Fruit fly (Drosophila melanogaster): ENCODE results near the gene CG13599.

Gene CG13599

DNA sequence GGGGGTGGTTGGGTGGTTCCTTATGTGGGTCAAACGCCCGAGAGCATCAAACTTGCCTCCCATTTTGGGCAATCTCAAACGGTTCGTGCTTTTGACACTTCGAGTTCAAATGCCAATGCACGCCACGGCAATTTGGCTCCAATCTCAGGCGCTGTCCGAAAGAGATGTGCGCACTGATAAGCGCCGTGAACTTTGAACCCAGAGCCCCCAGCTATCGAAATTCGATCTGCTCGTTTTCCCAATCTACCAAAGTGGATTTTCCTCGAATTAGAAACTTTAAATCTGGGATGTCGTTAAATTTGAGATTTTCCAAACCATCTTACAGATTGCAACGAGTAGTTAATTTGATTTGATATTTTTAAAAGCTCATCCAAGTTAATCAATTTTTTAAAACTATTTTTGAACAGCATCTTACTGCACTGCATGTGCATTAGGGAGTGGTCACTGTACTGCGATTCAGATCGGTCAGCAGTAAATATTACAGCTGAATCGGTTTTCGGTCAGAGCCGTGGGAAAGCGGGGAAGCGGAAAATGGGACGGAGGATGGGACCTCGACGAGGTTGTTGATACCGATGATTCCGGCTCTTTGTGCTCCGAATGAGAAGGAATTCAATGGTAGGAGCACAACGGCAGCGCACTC lies 47.2 kb upstream of the CG13599 start:
- TF ChIP-seq grn (GFP tag; optimal IDR thresholded peaks at IDR 0.05) (peak; percentile 9), Hr78 (GFP tag; optimal IDR thresholded peaks at IDR 0.05) (peak in 1 of 2 experiments; percentile 95), Hr39 (optimal IDR thresholded peaks at IDR 0.05) (no peak), D19B (GFP tag; optimal IDR thresholded peaks at IDR 0.05) (no peak), CG30431 (GFP tag; optimal IDR thresholded peaks at IDR 0.05) (peak; percentile 8), sens (GFP tag) (peak; percentile 72), grau (tag; optimal IDR thresholded peaks at IDR 0.05) (peak; percentile 54), CG4424 (GFP tag; optimal IDR thresholded peaks at IDR 0.05) (no peak), Xrp1 (GFP tag; IDR thresholded peaks at IDR 0.05) (0 out of 2 replicates have a peak, but pooled peaks have one; percentile 14), Med (GFP tag) (peak; percentile 18), CG12104 (GFP tag; optimal IDR thresholded peaks at IDR 0.05) (no peak)

- no peak for TF ChIP-seq CG18764 (GFP tag; optimal IDR thresholded peaks at IDR 0.05)
- TF ChIP-seq bsh (GFP tag; optimal IDR thresholded peaks at IDR 0.05) = no peak
- TF ChIP-seq CG4854 (GFP tag; optimal IDR thresholded peaks at IDR 0.05) = no peak
- no peak for TF ChIP-seq eve (GFP tag; optimal IDR thresholded peaks at IDR 0.05)
- no peak for TF ChIP-seq jigr1 (GFP tag; IDR thresholded peaks at IDR 0.05)
- no peak for TF ChIP-seq CG11696 (GFP tag; IDR thresholded peaks at IDR 0.05)
- no peak for TF ChIP-seq Taf1 (GFP tag; IDR thresholded peaks at IDR 0.05)
- TF ChIP-seq CG2202 (tag; optimal IDR thresholded peaks at IDR 0.05) = no peak
- TF ChIP-seq unpg (GFP tag; optimal IDR thresholded peaks at IDR 0.05) = no peak
Observed at dm6 chr3R:23885182-23885581, 46.3 kb upstream of the CG13599 start.

DNA sequence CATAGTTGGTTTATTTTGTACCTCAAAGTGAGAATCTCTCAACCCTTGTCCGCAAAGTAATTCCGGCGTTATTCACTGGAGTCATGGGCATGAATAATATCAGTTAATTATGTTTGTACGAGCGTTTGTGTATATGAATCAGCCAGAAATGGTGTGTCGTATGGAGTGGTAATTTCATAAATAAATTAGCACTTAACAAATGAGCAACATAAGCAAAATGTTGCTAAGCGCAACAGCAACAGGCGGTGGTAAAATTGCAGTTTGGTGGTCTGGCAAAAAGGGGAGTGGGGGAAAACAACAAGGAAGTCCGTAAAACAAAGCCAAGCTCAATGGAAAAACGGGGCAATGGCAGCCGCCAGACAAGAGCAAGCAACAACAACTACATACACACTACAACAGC lies 45.8 kb upstream of the CG13599 start:
- TF ChIP-seq Med (GFP tag) (peak; percentile 55), zf30C (GFP tag; optimal IDR thresholded peaks at IDR 0.05) (no peak), chinmo (GFP tag; IDR thresholded peaks at IDR 0.05; ENCODE audit: partially characterized antibody) (0 out of 4 replicates have a peak, but pooled peaks have one; percentile 30)

- TF ChIP-seq Mad (GFP tag; optimal IDR thresholded peaks at IDR 0.05) = peak; percentile 76
- TF ChIP-seq CG17359 (tag; optimal IDR thresholded peaks at IDR 0.05) = peak; percentile 86
- TF ChIP-seq CG6791 (GFP tag; IDR thresholded peaks at IDR 0.05; ENCODE audit: partially characterized antibody) = no peak
- peak; percentile 49 for TF ChIP-seq CG3847 (GFP tag; IDR thresholded peaks at IDR 0.05)
- peak; percentile 78; the same call in 2 of the 3 replicates for TF ChIP-seq ase (GFP tag; IDR thresholded peaks at IDR 0.05)
- peak; percentile 89 for TF ChIP-seq ATbp (GFP tag; optimal IDR thresholded peaks at IDR 0.05)
- peak; percentile 56 for TF ChIP-seq CG11398 (GFP tag; optimal IDR thresholded peaks at IDR 0.05)
- TF ChIP-seq CG9727 (GFP tag; optimal IDR thresholded peaks at IDR 0.05) = peak; percentile 92
- peak; percentile 81 for TF ChIP-seq CG18476 (GFP tag; optimal IDR thresholded peaks at IDR 0.05)
- TF ChIP-seq CG15514 (GFP tag; optimal IDR thresholded peaks at IDR 0.05) = peak; percentile 29
- TF ChIP-seq CG3065 (GFP tag; optimal IDR thresholded peaks at IDR 0.05) = peak; percentile 64
- TF ChIP-seq sna (GFP tag; IDR thresholded peaks at IDR 0.05; ENCODE audit: partially characterized antibody) = no peak
- TF ChIP-seq CG10209 (GFP tag; optimal IDR thresholded peaks at IDR 0.05) = peak; percentile 84
- TF ChIP-seq pho (GFP tag; optimal IDR thresholded peaks at IDR 0.05) = peak; percentile 54
- TF ChIP-seq CG3163 (GFP tag; optimal IDR thresholded peaks at IDR 0.05) = peak; percentile 5
- TF ChIP-seq Kr (GFP tag; optimal IDR thresholded peaks at IDR 0.05) = no peak
- peak; percentile 88 for TF ChIP-seq Drgx (GFP tag; IDR thresholded peaks at IDR 0.05)
- peak; percentile 95 for TF ChIP-seq CG17829 (tag; optimal IDR thresholded peaks at IDR 0.05)
- TF ChIP-seq lmd (GFP tag; IDR thresholded peaks at IDR 0.05) = peak; percentile 81
- TF ChIP-seq Med (GFP tag) = peak; percentile 89
- TF ChIP-seq crp (GFP tag; optimal IDR thresholded peaks at IDR 0.05) = peak in 1 of 2 experiments; percentile 24
- no peak for TF ChIP-seq hth (optimal IDR thresholded peaks at IDR 0.05)
- TF ChIP-seq Ets65A (GFP tag) = peak; percentile 90
- peak; percentile 70 for TF ChIP-seq jing (GFP tag; optimal IDR thresholded peaks at IDR 0.05)
Observed at dm6 chr3R:23886270-23887095, 45.0 kb upstream of the CG13599 start.
